Worm (Caenorhabditis elegans) whole organism, L1 larva: Measurements from ENCODE around the gene dyla-1.

ENCODE experiments used
- C16A3.4 ChIP-seq: fragments of 150-350 bp; optimal IDR thresholded peaks from 2 replicates; lab custom pipeline; 2014; ENCODE audit warnings: missing biosample characterization, missing genetic modification characterization
- C34B4.2 ChIP-seq: sonication (generic microtip); optimal IDR thresholded peaks from 2 replicates; lab custom pipeline; 2017; ENCODE audit warnings: mild to moderate bottlenecking, missing genetic modification characterization, missing compliant biosample characterization
- Y116A8C.19 ChIP-seq: sonication (generic microtip); optimal IDR thresholded peaks from 2 replicates; lab custom pipeline; 2016; ENCODE audit warnings: missing compliant biosample characterization, missing genetic modification characterization, borderline replicate concordance
- aha-1 ChIP-seq: fragments of 150-350 bp; optimal IDR thresholded peaks from 2 replicates; lab custom pipeline; 2014; ENCODE audit warnings: missing biosample characterization, missing genetic modification characterization
- alr-1 ChIP-seq: fragments of 200-800 bp; sonication (Bioruptor generic); optimal IDR thresholded peaks from 2 replicates; lab custom pipeline; 2018; ENCODE audit warnings: borderline replicate concordance, mild to moderate bottlenecking, missing genetic modification characterization, missing compliant biosample characterization
- aly-2 ChIP-seq: fragments of 150-350 bp; optimal IDR thresholded peaks from 2 replicates; lab custom pipeline; 2014; ENCODE audit warnings: missing biosample characterization, missing genetic modification characterization
- blmp-1 ChIP-seq: fragments of 150-350 bp; optimal IDR thresholded peaks from 2 replicates; lab custom pipeline; 2014; ENCODE audit warnings: missing biosample characterization, missing genetic modification characterization
- ceh-8 ChIP-seq: fragments of 200-800 bp; sonication (Bioruptor generic); optimal IDR thresholded peaks from 2 replicates; lab custom pipeline; 2018; ENCODE audit warnings: mild to moderate bottlenecking, missing genetic modification characterization, moderate library complexity, missing compliant biosample characterization
- ceh-82 ChIP-seq, 3 experiments: fragments of 150-350 bp in 1 of 3; sonication (generic microtip) in 2 of 3; optimal IDR thresholded peaks; 2 replicates each; lab custom pipeline; 2014 to 2017; ENCODE audit warnings: missing biosample characterization in 3 of 3, missing genetic modification characterization in 3 of 3
- ceh-88 ChIP-seq: fragments of 200-800 bp; sonication (Bioruptor generic); IDR thresholded peaks from 2 replicates; pipeline ENCODE4 v1.3.6; 2022; ENCODE audit warnings: missing genetic modification characterization, missing compliant biosample characterization
- ceh-90 ChIP-seq: sonication (generic microtip); optimal IDR thresholded peaks from 2 replicates; lab custom pipeline; 2016; ENCODE audit warnings: missing genetic modification characterization, missing compliant biosample characterization
- dpl-1 ChIP-seq, 3 experiments: fragments of 150-350 bp in 2 of 3; sonication (generic microtip) in 1 of 3; optimal IDR thresholded peaks; 2 replicates each; lab custom pipeline; 2014 to 2017; ENCODE audit warnings: missing biosample characterization in 3 of 3, missing genetic modification characterization in 3 of 3, missing genetic modification reagents in 3 of 3
- dsc-1 ChIP-seq: sonication (generic microtip); optimal IDR thresholded peaks from 2 replicates; lab custom pipeline; 2016; ENCODE audit warnings: mild to moderate bottlenecking, missing genetic modification characterization, missing compliant biosample characterization
- efl-1 ChIP-seq, 4 experiments: fragments of 150-350 bp; optimal IDR thresholded peaks in 3 of 4; peaks in 1 of 4; 1 replicate in 1 of 4; 2 replicates in 3 of 4; lab custom pipeline; 2014; ENCODE audit warnings: missing biosample characterization in 2 of 4, missing genetic modification characterization in 2 of 4, missing genetic modification reagents in 2 of 4
- efl-3 ChIP-seq: fragments of 200-800 bp; sonication (Bioruptor generic); optimal IDR thresholded peaks from 2 replicates; lab custom pipeline; 2018; ENCODE audit warnings: mild to moderate bottlenecking, missing genetic modification characterization, missing compliant biosample characterization
- egl-13 ChIP-seq: sonication (generic microtip); optimal IDR thresholded peaks from 2 replicates; lab custom pipeline; 2016; ENCODE audit warnings: missing genotype, missing genetic modification reagents, missing genetic modification characterization, missing compliant biosample characterization
- egl-27 ChIP-seq, 2 experiments: fragments of 150-350 bp in 1 of 2; sonication (generic microtip); optimal IDR thresholded peaks; 3 replicates each; lab custom pipeline; 2017 to 2018; ENCODE audit warnings: missing biosample characterization in 2 of 2, missing genetic modification characterization in 2 of 2, missing genetic modification reagents in 2 of 2
- elt-3 ChIP-seq, 6 experiments: fragments of 150-350 bp in 1 of 6; sonication (generic microtip); optimal IDR thresholded peaks; 2 replicates each; lab custom pipeline; 2017 to 2018; ENCODE audit warnings: missing biosample characterization in 6 of 6, missing genetic modification characterization in 6 of 6, inconsistent platforms in 1 of 6
- fkh-10 ChIP-seq: sonication (generic microtip); optimal IDR thresholded peaks from 2 replicates; lab custom pipeline; 2017; ENCODE audit warnings: missing biosample characterization, missing genetic modification reagents, missing genetic modification characterization
- fkh-8 ChIP-seq: sonication (generic microtip); optimal IDR thresholded peaks from 2 replicates; lab custom pipeline; 2016; ENCODE audit warnings: mild to moderate bottlenecking, missing genetic modification characterization, missing compliant biosample characterization
- fos-1 ChIP-seq: fragments of 150-350 bp; optimal IDR thresholded peaks from 2 replicates; lab custom pipeline; 2014; ENCODE audit warnings: missing biosample characterization, missing genetic modification characterization
- grh-1 ChIP-seq: fragments of 200-800 bp; sonication (Bioruptor generic); IDR thresholded peaks from 2 replicates; pipeline ENCODE4 v1.3.6; 2022; ENCODE audit warnings: missing genetic modification reagents, missing genetic modification characterization, missing compliant biosample characterization
- hlh-17 ChIP-seq: fragments of 200-800 bp; sonication (Bioruptor generic); optimal IDR thresholded peaks from 2 replicates; lab custom pipeline; 2018; ENCODE audit warnings: missing genetic modification characterization, mild to moderate bottlenecking, missing compliant biosample characterization, moderate library complexity, borderline replicate concordance
- hlh-4 ChIP-seq: sonication (generic microtip); optimal IDR thresholded peaks from 2 replicates; lab custom pipeline; 2016; ENCODE audit warnings: mild to moderate bottlenecking, missing genetic modification characterization, missing compliant biosample characterization
- hpl-2 ChIP-seq: fragments of 150-350 bp; optimal IDR thresholded peaks from 2 replicates; lab custom pipeline; 2014; ENCODE audit warnings: missing biosample characterization, missing genetic modification reagents, missing genetic modification characterization
- irx-1 ChIP-seq: sonication (generic microtip); optimal IDR thresholded peaks from 2 replicates; lab custom pipeline; 2016; ENCODE audit warnings: missing genetic modification characterization, missing compliant biosample characterization
- lin-13 ChIP-seq: fragments of 150-350 bp; optimal IDR thresholded peaks from 2 replicates; lab custom pipeline; 2014; ENCODE audit warnings: missing biosample characterization, missing genetic modification reagents, missing genetic modification characterization
- lin-14 ChIP-seq: fragments of 200-800 bp; sonication (Bioruptor generic); optimal IDR thresholded peaks from 2 replicates; lab custom pipeline; 2018; ENCODE audit warnings: mild to moderate bottlenecking, missing genetic modification characterization, moderate library complexity, missing compliant biosample characterization
- lin-15B ChIP-seq: fragments of 150-350 bp; sonication (generic microtip); optimal IDR thresholded peaks from 3 replicates; lab custom pipeline; 2014; ENCODE audit warnings: missing biosample characterization, missing genetic modification characterization
- lin-35 ChIP-seq, 2 experiments: fragments of 150-350 bp; optimal IDR thresholded peaks; 2 replicates each; lab custom pipeline; 2014; ENCODE audit warnings: missing biosample characterization in 2 of 2, missing genetic modification characterization in 2 of 2, missing genetic modification reagents in 2 of 2
- lin-39 ChIP-seq: fragments of 150-350 bp; optimal IDR thresholded peaks from 2 replicates; lab custom pipeline; 2014; ENCODE audit warnings: missing biosample characterization, missing genetic modification reagents, missing genetic modification characterization
- mef-2 ChIP-seq: fragments of 150-350 bp; optimal IDR thresholded peaks from 2 replicates; lab custom pipeline; 2014; ENCODE audit warnings: missing biosample characterization, missing genetic modification characterization
- mep-1 ChIP-seq: fragments of 150-350 bp; optimal IDR thresholded peaks from 2 replicates; lab custom pipeline; 2014; ENCODE audit warnings: missing biosample characterization, missing genetic modification characterization
- nhr-12 ChIP-seq: sonication (generic microtip); optimal IDR thresholded peaks from 2 replicates; lab custom pipeline; 2017; ENCODE audit warnings: missing biosample characterization, missing genetic modification characterization
- nhr-19 ChIP-seq: fragments of 200-800 bp; sonication (Bioruptor generic); conservative IDR thresholded peaks from 2 replicates; pipeline ENCODE4 v1.3.6; 2022; ENCODE audit warnings: missing genetic modification characterization, missing compliant biosample characterization
- nhr-20 ChIP-seq: sonication (generic microtip); optimal IDR thresholded peaks from 2 replicates; lab custom pipeline; 2016; ENCODE audit warnings: mild to moderate bottlenecking, missing genetic modification characterization, missing compliant biosample characterization
- nhr-237 ChIP-seq: fragments of 150-350 bp; optimal IDR thresholded peaks from 2 replicates; lab custom pipeline; 2014; ENCODE audit warnings: missing biosample characterization, missing genetic modification characterization
- nhr-28 ChIP-seq: fragments of 150-350 bp; optimal IDR thresholded peaks from 2 replicates; lab custom pipeline; 2014; ENCODE audit warnings: missing biosample characterization, missing genetic modification characterization
- nhr-77 ChIP-seq: fragments of 150-350 bp; optimal IDR thresholded peaks from 2 replicates; lab custom pipeline; 2014; ENCODE audit warnings: missing biosample characterization, missing genetic modification characterization
- nhr-90 ChIP-seq: sonication (generic microtip); optimal IDR thresholded peaks from 2 replicates; lab custom pipeline; 2016; ENCODE audit warnings: mild to moderate bottlenecking, missing genetic modification characterization, missing compliant biosample characterization; ENCODE audit not compliant: poor library complexity
- pag-3 ChIP-seq: sonication (generic microtip); optimal IDR thresholded peaks from 2 replicates; lab custom pipeline; 2017; ENCODE audit warnings: missing genetic modification characterization, mild to moderate bottlenecking, missing compliant biosample characterization, antibody characterized with exemption, borderline replicate concordance; ENCODE audit not compliant: insufficient read depth
- pax-3 ChIP-seq: fragments of 200-800 bp; sonication (Bioruptor generic); optimal IDR thresholded peaks from 2 replicates; lab custom pipeline; 2018; ENCODE audit warnings: mild to moderate bottlenecking, missing genetic modification characterization, moderate library complexity, missing compliant biosample characterization
- pqm-1 ChIP-seq: sonication (generic microtip); optimal IDR thresholded peaks from 3 replicates; lab custom pipeline; 2017; ENCODE audit warnings: missing biosample characterization, missing genetic modification characterization
- snpc-4 ChIP-seq: fragments of 150-350 bp; optimal IDR thresholded peaks from 2 replicates; lab custom pipeline; 2014; ENCODE audit warnings: missing biosample characterization, missing genetic modification characterization
- sox-4 ChIP-seq: sonication (generic microtip); optimal IDR thresholded peaks from 2 replicates; lab custom pipeline; 2016; ENCODE audit warnings: missing genetic modification characterization, missing compliant biosample characterization
- sup-37 ChIP-seq: fragments of 200-800 bp; sonication (Bioruptor generic); optimal IDR thresholded peaks from 2 replicates; lab custom pipeline; 2018; ENCODE audit warnings: mild to moderate bottlenecking, missing genetic modification characterization, missing compliant biosample characterization
- tlp-1 ChIP-seq: fragments of 150-350 bp; optimal IDR thresholded peaks from 2 replicates; lab custom pipeline; 2014; ENCODE audit warnings: missing biosample characterization, missing genetic modification characterization
- unc-130 ChIP-seq: fragments of 150-350 bp; optimal IDR thresholded peaks from 2 replicates; lab custom pipeline; 2017; ENCODE audit warnings: missing biosample characterization, missing genetic modification characterization, inconsistent platforms
- unc-30 ChIP-seq: sonication (generic microtip); optimal IDR thresholded peaks from 2 replicates; lab custom pipeline; 2017; ENCODE audit warnings: missing biosample characterization, missing genetic modification characterization
- unc-86 ChIP-seq: sonication (generic microtip); optimal IDR thresholded peaks from 2 replicates; lab custom pipeline; 2016; ENCODE audit warnings: missing genetic modification characterization, missing compliant biosample characterization
- zip-4 ChIP-seq: fragments of 200-800 bp; sonication (Bioruptor generic); optimal IDR thresholded peaks from 2 replicates; lab custom pipeline; 2018; ENCODE audit warnings: mild to moderate bottlenecking, missing genetic modification characterization, moderate library complexity, missing compliant biosample characterization

The dyla-1 gene

DNA sequence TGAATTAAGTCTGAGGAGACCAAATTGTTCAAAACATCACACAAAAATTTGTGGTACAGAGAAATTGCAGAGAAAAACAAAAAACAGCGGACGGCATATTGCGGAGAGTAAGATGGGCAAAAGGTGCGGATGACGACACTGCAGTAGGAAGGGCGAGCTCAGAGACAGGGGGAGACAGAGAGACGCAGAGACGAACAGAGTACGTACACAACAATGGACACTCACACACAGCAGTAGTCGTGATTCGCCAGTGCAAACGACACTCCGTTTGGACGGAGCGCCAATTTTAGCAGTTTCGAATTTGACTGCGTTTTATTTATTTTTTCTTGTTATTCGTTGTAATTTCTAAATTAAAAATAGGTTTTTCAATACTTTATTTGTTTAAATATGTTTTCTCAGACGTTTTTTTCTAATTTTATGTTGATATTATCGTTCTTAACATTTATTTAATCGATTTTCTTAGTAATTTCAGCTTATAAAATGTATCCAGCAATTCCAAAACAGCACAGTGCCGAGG, 31.7 kb downstream of the dyla-1 start, which contains the start of gene T20F7.1 (continued):
- TF ChIP-seq efl-1 (optimal IDR thresholded peaks at IDR 0.05; lab: Kevin White, UChicago), result peak; percentile 50 to 61
- peak; percentile 30 to 94 for TF ChIP-seq efl-1 (GFP tag; optimal IDR thresholded peaks at IDR 0.05 in 1 of 2; lab: Kevin White, UChicago)
- no peak for TF ChIP-seq nhr-237 (tag; lab: Kevin White, UChicago)
- TF ChIP-seq C16A3.4 (tag; lab: Kevin White, UChicago), result peak; percentile 70
- TF ChIP-seq grh-1 (GFP tag; lab: Robert Waterston, UW), result no peak
- peak; percentile 87 for TF ChIP-seq nhr-20
- peak; percentile 30 for TF ChIP-seq blmp-1 (tag; lab: Kevin White, UChicago)
- TF ChIP-seq snpc-4 (tag; lab: Kevin White, UChicago), result peak; percentile 19
- no peak for TF ChIP-seq efl-3
- TF ChIP-seq dpl-1 (GFP tag; optimal IDR thresholded peaks at IDR 0.05; lab: Kevin White, UChicago), result peak; percentile 6 to 54 (median 49)
- TF ChIP-seq alr-1 (tag; lab: Kevin White, UChicago), result no peak
- TF ChIP-seq pag-3, result peak; percentile 74
- TF ChIP-seq mef-2, result no peak
- no peak for TF ChIP-seq pax-3 (tag; lab: Kevin White, UChicago)
- TF ChIP-seq mep-1, result peak; percentile 53
- no peak for TF ChIP-seq hlh-4
- no peak for TF ChIP-seq sup-37 (GFP tag; lab: Kevin White, UChicago)
- TF ChIP-seq ceh-82 (tag; optimal IDR thresholded peaks at IDR 0.05; lab: Kevin White, UChicago), result peak; percentile 37 to 80 (median 56)
- TF ChIP-seq zip-4 (GFP tag; lab: Kevin White, UChicago), result no peak
- TF ChIP-seq lin-35 (GFP tag; optimal IDR thresholded peaks at IDR 0.05; lab: Kevin White, UChicago), result peak; percentile 57 to 79
- peak in 1 of 2 experiments; percentile 24 for TF ChIP-seq egl-27 (tag; optimal IDR thresholded peaks at IDR 0.05; lab: Kevin White, UChicago)
- TF ChIP-seq ceh-90 (tag; lab: Kevin White, UChicago), result no peak
- TF ChIP-seq unc-86 (tag; lab: Kevin White, UChicago), result peak; percentile 56
- TF ChIP-seq aly-2, result no peak
- no peak for TF ChIP-seq aha-1
- TF ChIP-seq irx-1 (tag; lab: Kevin White, UChicago), result peak; percentile 41
- TF ChIP-seq C34B4.2 (tag; lab: Kevin White, UChicago), result no peak
- TF ChIP-seq sox-4, result no peak
- TF ChIP-seq Y116A8C.19 (tag; lab: Kevin White, UChicago), result no peak
- TF ChIP-seq fkh-8 (tag; lab: Kevin White, UChicago), result peak; percentile 68
- TF ChIP-seq tlp-1 (tag; lab: Kevin White, UChicago), result no peak
- TF ChIP-seq ceh-8 (GFP tag; lab: Kevin White, UChicago), result no peak
- TF ChIP-seq fkh-10 (GFP tag; lab: Kevin White, UChicago), result peak; percentile 11
- no peak for TF ChIP-seq hlh-17 (GFP tag; lab: Kevin White, UChicago)
- no peak for TF ChIP-seq hpl-2 (GFP tag; lab: Kevin White, UChicago)
- TF ChIP-seq lin-13 (GFP tag; lab: Kevin White, UChicago), result peak; percentile 9
- TF ChIP-seq nhr-77 (tag; lab: Kevin White, UChicago), result no peak
- peak; percentile 2 for TF ChIP-seq lin-15B (tag; lab: Kevin White, UChicago)
- TF ChIP-seq pqm-1 (tag; lab: Kevin White, UChicago), result no peak
- TF ChIP-seq fos-1, result peak; percentile 19
- TF ChIP-seq nhr-12 (tag; lab: Kevin White, UChicago), result no peak
- no peak for TF ChIP-seq unc-30
- TF ChIP-seq dsc-1 (tag; lab: Kevin White, UChicago), result peak; percentile 53
- TF ChIP-seq nhr-28, result no peak
- peak; percentile 63 for TF ChIP-seq unc-130 (tag; lab: Kevin White, UChicago)
- TF ChIP-seq egl-13 (tag; lab: Kevin White, UChicago), result no peak
- TF ChIP-seq ceh-88 (GFP tag; lab: Robert Waterston, UW), result no peak
- peak; percentile 91 for TF ChIP-seq lin-14 (GFP tag; lab: Kevin White, UChicago)
- peak in 2 of 6 experiments; percentile 40 to 53 for TF ChIP-seq elt-3 (tag; optimal IDR thresholded peaks at IDR 0.05; lab: Kevin White, UChicago)
- TF ChIP-seq nhr-19 (GFP tag; lab: Robert Waterston, UW), result peak; percentile 88
- TF ChIP-seq lin-39, result peak; percentile 16
- TF ChIP-seq nhr-90 (tag; lab: Kevin White, UChicago), result peak; percentile 68
